Worm (Caenorhabditis elegans) whole organism, L2 larva: ENCODE measurements around the gene msp-19.
"Not testable (repeated sequence)": the region's sequence is repeated elsewhere in the genome, so short reads cannot be mapped to it uniquely, and the experiment has no call there.

ENCODE experiments used
- R02D3.7 ChIP-seq: fragments of 150-350 bp; optimal IDR thresholded peaks from 2 replicates; lab custom pipeline; 2014; ENCODE audit warnings: missing biosample characterization, missing genetic modification characterization
- ZK546.5 ChIP-seq: sonication (generic microtip); optimal IDR thresholded peaks from 2 replicates; lab custom pipeline; 2017; ENCODE audit warnings: missing biosample characterization, missing genetic modification characterization
- ama-1 ChIP-seq: fragments of 150-350 bp; optimal IDR thresholded peaks from 2 replicates; lab custom pipeline; 2018; ENCODE audit warnings: inconsistent platforms
- ceh-16 ChIP-seq: fragments of 150-350 bp; optimal IDR thresholded peaks from 2 replicates; lab custom pipeline; 2014; ENCODE audit warnings: missing biosample characterization, missing genetic modification characterization
- ceh-82 ChIP-seq: fragments of 150-350 bp; optimal IDR thresholded peaks from 2 replicates; lab custom pipeline; 2014; ENCODE audit warnings: missing biosample characterization, missing genetic modification characterization
- dmd-4 ChIP-seq: sonication (generic microtip); optimal IDR thresholded peaks from 2 replicates; lab custom pipeline; 2017; ENCODE audit warnings: missing biosample characterization, missing genetic modification characterization
- fos-1 ChIP-seq: fragments of 150-350 bp; optimal IDR thresholded peaks from 2 replicates; lab custom pipeline; 2014; ENCODE audit warnings: missing biosample characterization, missing genetic modification characterization
- gmeb-1 ChIP-seq: fragments of 150-350 bp; optimal IDR thresholded peaks from 2 replicates; lab custom pipeline; 2014; ENCODE audit warnings: missing biosample characterization, missing genetic modification characterization
- lin-11 ChIP-seq: fragments of 150-350 bp; sonication (generic microtip); optimal IDR thresholded peaks from 2 replicates; lab custom pipeline; 2014; ENCODE audit warnings: missing biosample characterization, missing genetic modification characterization, inconsistent platforms, mixed read lengths
- lin-13 ChIP-seq: fragments of 150-350 bp; optimal IDR thresholded peaks from 2 replicates; lab custom pipeline; 2014; ENCODE audit warnings: missing biosample characterization, missing genetic modification reagents, missing genetic modification characterization
- lsy-2 ChIP-seq, 2 experiments: fragments of 150-350 bp in 1 of 2; sonication (generic microtip) in 1 of 2; optimal IDR thresholded peaks; 2 replicates each; lab custom pipeline; 2014 to 2017; ENCODE audit warnings: missing biosample characterization in 2 of 2, missing genetic modification characterization in 2 of 2
- mdl-1 ChIP-seq, 2 experiments: fragments of 150-350 bp in 1 of 2; sonication (generic microtip) in 1 of 2; optimal IDR thresholded peaks; 2 replicates each; lab custom pipeline; 2017; ENCODE audit warnings: missing biosample characterization in 2 of 2, missing genetic modification characterization in 2 of 2
- nhr-11 ChIP-seq: fragments of 150-350 bp; optimal IDR thresholded peaks from 2 replicates; lab custom pipeline; 2014; ENCODE audit warnings: missing biosample characterization, missing genetic modification characterization
- nhr-12 ChIP-seq: fragments of 150-350 bp; optimal IDR thresholded peaks from 2 replicates; lab custom pipeline; 2014; ENCODE audit warnings: missing biosample characterization, missing genetic modification characterization
- nhr-129 ChIP-seq: fragments of 150-350 bp; optimal IDR thresholded peaks from 2 replicates; lab custom pipeline; 2014; ENCODE audit warnings: missing biosample characterization, missing genetic modification characterization
- nhr-21 ChIP-seq: fragments of 150-350 bp; optimal IDR thresholded peaks from 2 replicates; lab custom pipeline; 2014; ENCODE audit warnings: missing biosample characterization, missing genetic modification characterization
- nhr-23 ChIP-seq: fragments of 150-350 bp; optimal IDR thresholded peaks from 2 replicates; lab custom pipeline; 2014; ENCODE audit warnings: missing biosample characterization, missing genetic modification reagents, missing genetic modification characterization
- nhr-25 ChIP-seq: fragments of 150-350 bp; sonication (generic microtip); optimal IDR thresholded peaks from 3 replicates; lab custom pipeline; 2014; ENCODE audit warnings: missing biosample characterization, missing genetic modification characterization
- nhr-6 ChIP-seq: fragments of 150-350 bp; optimal IDR thresholded peaks from 2 replicates; lab custom pipeline; 2014; ENCODE audit warnings: missing biosample characterization, missing genetic modification characterization
- peb-1 ChIP-seq: fragments of 150-350 bp; optimal IDR thresholded peaks from 2 replicates; lab custom pipeline; 2014; ENCODE audit warnings: missing biosample characterization, missing genetic modification characterization
- sem-4 ChIP-seq: fragments of 150-350 bp; optimal IDR thresholded peaks from 2 replicates; lab custom pipeline; 2014; ENCODE audit warnings: missing biosample characterization, missing genetic modification reagents, missing genetic modification characterization
- skn-1 ChIP-seq: sonication (generic microtip); optimal IDR thresholded peaks from 2 replicates; lab custom pipeline; 2017; ENCODE audit warnings: missing biosample characterization, missing genetic modification characterization
- sma-3 ChIP-seq: sonication (generic microtip); optimal IDR thresholded peaks from 2 replicates; lab custom pipeline; 2016; ENCODE audit warnings: missing genetic modification reagents, missing genetic modification characterization, missing compliant biosample characterization
- sma-9 ChIP-seq, 2 experiments: fragments of 150-350 bp in 1 of 2; sonication (generic microtip) in 1 of 2; optimal IDR thresholded peaks; 2 replicates each; lab custom pipeline; 2014 to 2016; ENCODE audit warnings: missing genetic modification characterization in 2 of 2, mild to moderate bottlenecking in 1 of 2, missing biosample characterization in 1 of 2, missing compliant biosample characterization in 1 of 2, missing genetic modification reagents in 1 of 2, moderate library complexity in 1 of 2
- snpc-4 ChIP-seq: fragments of 150-350 bp; optimal IDR thresholded peaks from 2 replicates; lab custom pipeline; 2014; ENCODE audit warnings: missing biosample characterization, missing genetic modification characterization
- unc-39 ChIP-seq: fragments of 150-350 bp; optimal IDR thresholded peaks from 2 replicates; lab custom pipeline; 2014; ENCODE audit warnings: missing biosample characterization, missing genetic modification characterization
- unc-55 ChIP-seq: fragments of 150-350 bp; sonication (generic microtip); optimal IDR thresholded peaks from 3 replicates; lab custom pipeline; 2014; ENCODE audit warnings: missing biosample characterization, missing genetic modification reagents, missing genetic modification characterization
- unc-62 ChIP-seq: fragments of 150-350 bp; optimal IDR thresholded peaks from 2 replicates; lab custom pipeline; 2014; ENCODE audit warnings: missing biosample characterization, missing genetic modification reagents, missing genetic modification characterization
- ztf-1 ChIP-seq: fragments of 200-800 bp; sonication (Bioruptor generic); conservative IDR thresholded peaks from 2 replicates; pipeline ENCODE4 v1.3.6; 2022; ENCODE audit warnings: missing genetic modification characterization, missing compliant biosample characterization
- ztf-11 ChIP-seq: sonication (generic microtip); optimal IDR thresholded peaks from 2 replicates; lab custom pipeline; 2017; ENCODE audit warnings: missing biosample characterization, missing genetic modification characterization

Gene msp-19

ce11 chrIV:5230530-5230929 lies 29.9 kb upstream of the msp-19 start, which contains the start of gene thn-5:
Gene thn-5, plus strand, starts transcription at chrIV:5230830.
- TF ChIP-seq sma-9 (GFP tag; optimal IDR thresholded peaks at IDR 0.05; lab: Kevin White, UChicago) (no peak), sma-9 (tag; optimal IDR thresholded peaks at IDR 0.05; lab: Kevin White, UChicago) (no peak), lin-13 (GFP tag; lab: Kevin White, UChicago) (no peak), ceh-82 (tag; lab: Kevin White, UChicago) (no peak), nhr-6 (no peak), lin-11 (tag; lab: Kevin White, UChicago) (no peak), unc-55 (GFP tag; lab: Kevin White, UChicago) (no peak)

- TF ChIP-seq sem-4; ceh-16 (tag; lab: Kevin White, UChicago); skn-1: not testable (repeated sequence)
These were observed 5.7 kb upstream of the msp-19 start, which contains the start of gene F36H12.10 for ce11 chrIV:5254678-5255077. Gene F36H12.10, minus strand, starts transcription at chrIV:5254778.

- TF ChIP-seq mdl-1 (tag; optimal IDR thresholded peaks at IDR 0.05; lab: Kevin White, UChicago); R02D3.7 (tag; lab: Kevin White, UChicago); nhr-6: not testable (repeated sequence)
These were observed 3.7 kb upstream of the msp-19 start, which contains the start of gene F36H12.9 for ce11 chrIV:5256731-5257130. Gene F36H12.9, plus strand, starts transcription at chrIV:5257031.

ce11 chrIV:5258385-5258784 lies 2.0 kb upstream of the msp-19 start, which contains the start of gene ttbk-2.1:
Gene ttbk-2.1, plus strand, starts transcription at chrIV:5258685.
- not testable (repeated sequence) for TF ChIP-seq nhr-23 (tag; lab: Kevin White, UChicago); dmd-4 (tag; lab: Kevin White, UChicago); ztf-11

ce11 chrIV:5264700-5265210 lies 4.4 kb downstream of the msp-19 start:
- TF ChIP-seq snpc-4 (tag; lab: Kevin White, UChicago) (peak; percentile 68), ama-1 (lab: Kevin White, UChicago) (peak; percentile 61)

ce11 chrIV:5266474-5266873 lies 6.1 kb downstream of the msp-19 start, which contains the start of gene F36H12.5:
Gene F36H12.5, plus strand, starts transcription at chrIV:5266774.
- TF ChIP-seq nhr-11 (tag; lab: Kevin White, UChicago) = no peak
- TF ChIP-seq nhr-21 (tag; lab: Kevin White, UChicago) = no peak
- TF ChIP-seq lsy-2 (tag; optimal IDR thresholded peaks at IDR 0.05; lab: Kevin White, UChicago) = no peak
- no peak for TF ChIP-seq ztf-11
- no peak for TF ChIP-seq sma-9 (GFP tag; optimal IDR thresholded peaks at IDR 0.05; lab: Kevin White, UChicago)
- no peak for TF ChIP-seq sma-9 (tag; optimal IDR thresholded peaks at IDR 0.05; lab: Kevin White, UChicago)
- no peak for TF ChIP-seq nhr-129
- no peak for TF ChIP-seq ztf-1 (GFP tag; lab: Robert Waterston, UW)
- TF ChIP-seq unc-39 (tag; lab: Kevin White, UChicago) = no peak

- TF ChIP-seq dmd-4 (tag; lab: Kevin White, UChicago) (no peak), peb-1 (tag; lab: Kevin White, UChicago) (no peak), ZK546.5 (no peak), nhr-25 (tag; lab: Kevin White, UChicago) (no peak), sma-3 (GFP tag; lab: Kevin White, UChicago) (no peak), ztf-11 (no peak), gmeb-1 (tag; lab: Kevin White, UChicago) (no peak), mdl-1 (tag; optimal IDR thresholded peaks at IDR 0.05; lab: Kevin White, UChicago) (no peak), nhr-12 (tag; lab: Kevin White, UChicago) (no peak), fos-1 (tag; lab: Kevin White, UChicago) (no peak), nhr-129 (no peak), unc-62 (GFP tag; lab: Kevin White, UChicago) (no peak), lin-13 (GFP tag; lab: Kevin White, UChicago) (no peak)
These were observed 8.4 kb downstream of the msp-19 start, which contains the start of gene F36H12.4 for ce11 chrIV:5268803-5269202. Gene F36H12.4, plus strand, starts transcription at chrIV:5269103.
